Worm (Caenorhabditis elegans) whole organism, late embryonic: ENCODE measurements around the gene fbxo-11.2.

Source experiments
- F13H6.1 ChIP-seq: sonication (generic microtip); optimal IDR thresholded peaks from 2 replicates; lab custom pipeline; 2016; ENCODE audit warnings: missing genetic modification characterization, missing compliant biosample characterization
- ama-1 ChIP-seq: fragments of 150-350 bp; optimal IDR thresholded peaks from 2 replicates; lab custom pipeline; 2014
- dve-1 ChIP-seq: sonication (generic microtip); optimal IDR thresholded peaks from 2 replicates; lab custom pipeline; 2017; ENCODE audit warnings: antibody characterized with exemption, mild to moderate bottlenecking, missing genetic modification characterization, missing compliant biosample characterization
- hlh-30 ChIP-seq: sonication (generic microtip); optimal IDR thresholded peaks from 2 replicates; lab custom pipeline; 2017; ENCODE audit warnings: antibody characterized with exemption, missing genetic modification characterization, missing compliant biosample characterization; ENCODE audit not compliant: insufficient read depth
- nhr-11 ChIP-seq: fragments of 150-350 bp; optimal IDR thresholded peaks from 2 replicates; lab custom pipeline; 2014; ENCODE audit warnings: missing biosample characterization, missing genetic modification characterization
- odd-2 ChIP-seq: sonication (generic microtip); optimal IDR thresholded peaks from 2 replicates; lab custom pipeline; 2017; ENCODE audit warnings: antibody characterized with exemption, mild to moderate bottlenecking, missing genetic modification characterization, missing compliant biosample characterization
- pha-4 ChIP-seq: fragments of 150-350 bp; optimal IDR thresholded peaks from 2 replicates; lab custom pipeline; 2018; ENCODE audit warnings: missing biosample characterization, missing genetic modification reagents, missing genetic modification characterization

- no peak for TF ChIP-seq F13H6.1
- TF ChIP-seq ama-1 (lab: Kevin White, UChicago): no peak
- TF ChIP-seq odd-2 (tag; lab: Kevin White, UChicago): no peak
- no peak for TF ChIP-seq pha-4 (tag; lab: Kevin White, UChicago)
- TF ChIP-seq hlh-30 (tag; lab: Kevin White, UChicago): no peak
- no peak for TF ChIP-seq nhr-11 (tag; lab: Kevin White, UChicago)
- TF ChIP-seq dve-1 (tag; lab: Kevin White, UChicago): no peak
Measured at ce11 chrIII:1084971-1085370, 31.9 kb upstream of the fbxo-11.2 start.
